Worm (Caenorhabditis elegans) whole organism, L1 larva: Measurements from ENCODE around the gene ZK418.13.

Experiments
- efl-1 ChIP-seq, 4 experiments: fragments of 150-350 bp; optimal IDR thresholded peaks in 3 of 4; peaks in 1 of 4; 1 replicate in 1 of 4; 2 replicates in 3 of 4; lab custom pipeline; 2014; ENCODE audit warnings: missing biosample characterization in 2 of 4, missing genetic modification characterization in 2 of 4, missing genetic modification reagents in 2 of 4
- elt-2 ChIP-seq: sonication (generic microtip); optimal IDR thresholded peaks from 2 replicates; lab custom pipeline; 2016; ENCODE audit warnings: missing genetic modification characterization, mild to moderate bottlenecking, inconsistent platforms, missing compliant biosample characterization, missing genetic modification reagents
- fkh-8 ChIP-seq: sonication (generic microtip); optimal IDR thresholded peaks from 2 replicates; lab custom pipeline; 2016; ENCODE audit warnings: mild to moderate bottlenecking, missing genetic modification characterization, missing compliant biosample characterization
- hlh-17 ChIP-seq: fragments of 200-800 bp; sonication (Bioruptor generic); optimal IDR thresholded peaks from 2 replicates; lab custom pipeline; 2018; ENCODE audit warnings: missing genetic modification characterization, mild to moderate bottlenecking, missing compliant biosample characterization, moderate library complexity, borderline replicate concordance
- nhr-76 ChIP-seq: sonication (generic microtip); optimal IDR thresholded peaks from 2 replicates; lab custom pipeline; 2017; ENCODE audit warnings: missing biosample characterization, missing genetic modification characterization
- nhr-77 ChIP-seq: fragments of 150-350 bp; optimal IDR thresholded peaks from 2 replicates; lab custom pipeline; 2014; ENCODE audit warnings: missing biosample characterization, missing genetic modification characterization
- pqm-1 ChIP-seq: sonication (generic microtip); optimal IDR thresholded peaks from 3 replicates; lab custom pipeline; 2017; ENCODE audit warnings: missing biosample characterization, missing genetic modification characterization
- tbx-2 ChIP-seq: sonication (generic microtip); optimal IDR thresholded peaks from 2 replicates; lab custom pipeline; 2016; ENCODE audit warnings: missing genetic modification characterization, missing compliant biosample characterization
- unc-62 ChIP-seq: fragments of 150-350 bp; optimal IDR thresholded peaks from 2 replicates; lab custom pipeline; 2014; ENCODE audit warnings: missing biosample characterization, missing genetic modification reagents, missing genetic modification characterization
- xbp-1 ChIP-seq: sonication (generic microtip); optimal IDR thresholded peaks from 2 replicates; lab custom pipeline; 2016; ENCODE audit warnings: missing genetic modification characterization, missing compliant biosample characterization

- TF ChIP-seq unc-62 (GFP tag; lab: Kevin White, UChicago) (no peak), tbx-2 (tag; lab: Kevin White, UChicago) (no peak), efl-1 (optimal IDR thresholded peaks at IDR 0.05; lab: Kevin White, UChicago) (peak in 1 of 2 experiments; percentile 42), efl-1 (GFP tag; optimal IDR thresholded peaks at IDR 0.05 in 1 of 2; lab: Kevin White, UChicago) (peak; percentile 9 to 93), elt-2 (tag; lab: Kevin White, UChicago) (no peak), nhr-76 (tag; lab: Kevin White, UChicago) (no peak), pqm-1 (tag; lab: Kevin White, UChicago) (no peak), nhr-77 (no peak), hlh-17 (GFP tag; lab: Kevin White, UChicago) (no peak), xbp-1 (tag; lab: Kevin White, UChicago) (no peak), fkh-8 (tag; lab: Kevin White, UChicago) (no peak)
Measured at ce11 chrIII:7083106-7083505, 6.8 kb upstream of the ZK418.13 start.
